2 fruit fly cellular contexts compared by ENCODE assay signal in genomic region chr3R:23674369-23674768, dm6.
TF ChIP-seq lines count a peak whose summit lies in the region.

No protein-coding gene starts in this region.

TF ChIP-seq in whole organism, prepupa, 60 proteins besides CTCF, POLR2A, EP300 and RAD21 (continues in another document):
- TF ChIP-seq CG6792 (GFP tag; optimal IDR thresholded peaks at IDR 0.05; lab: Kevin White, UChicago), result peak; percentile 42
- TF ChIP-seq fd59A (GFP tag; optimal IDR thresholded peaks at IDR 0.05; lab: Kevin White, UChicago), result no peak
- TF ChIP-seq Sox102F (GFP tag; optimal IDR thresholded peaks at IDR 0.05; lab: Kevin White, UChicago), result peak; percentile 42
- TF ChIP-seq topi (GFP tag; optimal IDR thresholded peaks at IDR 0.05; lab: Kevin White, UChicago), result peak; percentile 29
- peak; percentile 37; the same call in 1 of the 3 replicates for TF ChIP-seq CG8119 (GFP tag; IDR thresholded peaks at IDR 0.05; lab: Robert Waterston, UW)
- no peak for TF ChIP-seq CG3032 (tag; optimal IDR thresholded peaks at IDR 0.05; lab: Kevin White, UChicago)
- no peak for TF ChIP-seq CG10631 (GFP tag; optimal IDR thresholded peaks at IDR 0.05; lab: Kevin White, UChicago)
- TF ChIP-seq Smox (GFP tag; optimal IDR thresholded peaks at IDR 0.05; lab: Kevin White, UChicago), result peak; percentile 38
- no peak for TF ChIP-seq fkh (GFP tag; optimal IDR thresholded peaks at IDR 0.05; lab: Kevin White, UChicago)
- no peak for TF ChIP-seq salr (GFP tag; optimal IDR thresholded peaks at IDR 0.05; lab: Kevin White, UChicago)
- no peak for TF ChIP-seq Hr38 (GFP tag; optimal IDR thresholded peaks at IDR 0.05; lab: Kevin White, UChicago)
- no peak for TF ChIP-seq CG10669 (GFP tag; optimal IDR thresholded peaks at IDR 0.05; lab: Kevin White, UChicago)
- TF ChIP-seq Lpt (GFP tag; optimal IDR thresholded peaks at IDR 0.05; lab: Kevin White, UChicago), result no peak
- TF ChIP-seq Eip78C (GFP tag; lab: Kevin White, UChicago), result peak; percentile 86
- peak; percentile 5 for TF ChIP-seq Hr39 (GFP tag; optimal IDR thresholded peaks at IDR 0.05; lab: Kevin White, UChicago)
- TF ChIP-seq Ets96B (tag; optimal IDR thresholded peaks at IDR 0.05; lab: Kevin White, UChicago), result no peak
- TF ChIP-seq CG7368 (GFP tag; optimal IDR thresholded peaks at IDR 0.05; lab: Kevin White, UChicago), result no peak
- no peak for TF ChIP-seq fd85E (GFP tag; optimal IDR thresholded peaks at IDR 0.05; lab: Kevin White, UChicago)
- peak; percentile 37 for TF ChIP-seq net (GFP tag; optimal IDR thresholded peaks at IDR 0.05; lab: Kevin White, UChicago)
- TF ChIP-seq CG11294 (GFP tag; IDR thresholded peaks at IDR 0.05; lab: Robert Waterston, UW), result no peak
- TF ChIP-seq Met (GFP tag; optimal IDR thresholded peaks at IDR 0.05; lab: Kevin White, UChicago), result peak; percentile 32
- TF ChIP-seq eg (GFP tag; IDR thresholded peaks at IDR 0.05; lab: Robert Waterston, UW), result 0 out of 3 replicates have a peak, but pooled peaks have one; percentile 12
- no peak for TF ChIP-seq CG6854 (GFP tag; optimal IDR thresholded peaks at IDR 0.05; lab: Kevin White, UChicago)
- peak; percentile 55 for TF ChIP-seq Eip75B (GFP tag; optimal IDR thresholded peaks at IDR 0.05; lab: Kevin White, UChicago)
- TF ChIP-seq CG15336 (GFP tag; IDR thresholded peaks at IDR 0.05; lab: Robert Waterston, UW), result peak; percentile 59
- TF ChIP-seq CG8319 (GFP tag; optimal IDR thresholded peaks at IDR 0.05; lab: Kevin White, UChicago), result no peak
- TF ChIP-seq Ets21C (GFP tag; optimal IDR thresholded peaks at IDR 0.05; lab: Kevin White, UChicago), result no peak
- TF ChIP-seq Hr4 (GFP tag; optimal IDR thresholded peaks at IDR 0.05; lab: Kevin White, UChicago), result peak; percentile 37
- TF ChIP-seq OdsH (GFP tag; optimal IDR thresholded peaks at IDR 0.05; lab: Kevin White, UChicago), result peak; percentile 35
- no peak for TF ChIP-seq acj6 (GFP tag; optimal IDR thresholded peaks at IDR 0.05; lab: Kevin White, UChicago)
- no peak for TF ChIP-seq Gug (GFP tag; IDR thresholded peaks at IDR 0.05; lab: Robert Waterston, UW)
- TF ChIP-seq Sox15 (GFP tag; optimal IDR thresholded peaks at IDR 0.05; lab: Kevin White, UChicago), result no peak
- TF ChIP-seq pdm3 (GFP tag; optimal IDR thresholded peaks at IDR 0.05; lab: Kevin White, UChicago), result peak; percentile 35
- peak; percentile 1 for TF ChIP-seq CG3919 (GFP tag; optimal IDR thresholded peaks at IDR 0.05; lab: Kevin White, UChicago)
- no peak for TF ChIP-seq dsx (GFP tag; optimal IDR thresholded peaks at IDR 0.05; lab: Kevin White, UChicago; ENCODE audit: poor library complexity, severe bottlenecking)
- peak; percentile 19 for TF ChIP-seq achi (GFP tag; optimal IDR thresholded peaks at IDR 0.05; lab: Kevin White, UChicago)
- peak; percentile 22 for TF ChIP-seq CG8632 (GFP tag; optimal IDR thresholded peaks at IDR 0.05; lab: Kevin White, UChicago)
- peak; percentile 25 for TF ChIP-seq lz (GFP tag; optimal IDR thresholded peaks at IDR 0.05; lab: Kevin White, UChicago)
- no peak for TF ChIP-seq vri (GFP tag; optimal IDR thresholded peaks at IDR 0.05; lab: Kevin White, UChicago)
- no peak for TF ChIP-seq CG11902 (GFP tag; optimal IDR thresholded peaks at IDR 0.05; lab: Kevin White, UChicago)
- TF ChIP-seq CG1621 (tag; optimal IDR thresholded peaks at IDR 0.05; lab: Kevin White, UChicago), result no peak
- no peak for TF ChIP-seq Eip93F (GFP tag; optimal IDR thresholded peaks at IDR 0.05; lab: Kevin White, UChicago)
- TF ChIP-seq CG31627 (GFP tag; optimal IDR thresholded peaks at IDR 0.05; lab: Kevin White, UChicago), result peak; percentile 24
- TF ChIP-seq Blimp-1 (GFP tag; optimal IDR thresholded peaks at IDR 0.05; lab: Kevin White, UChicago), result no peak
- no peak for TF ChIP-seq CG6276 (GFP tag; optimal IDR thresholded peaks at IDR 0.05; lab: Kevin White, UChicago)
- peak; percentile 24 for TF ChIP-seq dac (GFP tag; optimal IDR thresholded peaks at IDR 0.05; lab: Kevin White, UChicago)
- peak; percentile 44 for TF ChIP-seq CG34406 (GFP tag; optimal IDR thresholded peaks at IDR 0.05; lab: Kevin White, UChicago)

TF ChIP-seq in whole organism, pupa, 21 proteins besides CTCF, POLR2A, EP300 and RAD21:
- TF ChIP-seq rn (GFP tag; IDR thresholded peaks at IDR 0.05; lab: Robert Waterston, UW) (no peak), CG14655 (GFP tag; optimal IDR thresholded peaks at IDR 0.05; lab: Kevin White, UChicago) (no peak), CG4496 (GFP tag; IDR thresholded peaks at IDR 0.05; lab: Robert Waterston, UW) (no peak), Snoo (tag; optimal IDR thresholded peaks at IDR 0.05; lab: Kevin White, UChicago) (peak; percentile 46), D1 (tag; optimal IDR thresholded peaks at IDR 0.05; lab: Kevin White, UChicago) (no peak), Pif1A (GFP tag; optimal IDR thresholded peaks at IDR 0.05; lab: Kevin White, UChicago) (peak; percentile 24), EcR (GFP tag; optimal IDR thresholded peaks at IDR 0.05; lab: Kevin White, UChicago) (no peak), CG10348 (GFP tag; IDR thresholded peaks at IDR 0.05; lab: Robert Waterston, UW) (no peak), CG32121 (GFP tag; IDR thresholded peaks at IDR 0.05; lab: Robert Waterston, UW) (no peak)
